Fruit fly (Drosophila melanogaster) whole organism, embryonic: ENCODE results near the gene Or22b.

Source experiments
- Antp ChIP-seq: fragments of 200-800 bp; sonication (Bioruptor generic); optimal IDR thresholded peaks from 3 replicates; lab custom pipeline; 2016; ENCODE audit warnings: missing biosample characterization, missing genetic modification characterization
- Asciz ChIP-seq: fragments of 200-800 bp; sonication (Bioruptor generic); optimal IDR thresholded peaks from 2 replicates; lab custom pipeline; 2017; ENCODE audit warnings: missing biosample characterization, mild to moderate bottlenecking, missing genetic modification characterization, missing genetic modification reagents
- Atf6 ChIP-seq: fragments of 200-800 bp; sonication (Bioruptor generic); IDR thresholded peaks from 2 replicates; pipeline ENCODE4 v1.3.6; 2022; ENCODE audit warnings: missing biosample characterization, missing genetic modification characterization
- CG11085 ChIP-seq: fragments of 200-800 bp; sonication (Bioruptor generic); IDR thresholded peaks from 2 replicates; pipeline ENCODE4 v1.3.6; 2022; ENCODE audit warnings: missing biosample characterization, missing genetic modification characterization
- CG11560 ChIP-seq: fragments of 200-800 bp; sonication (Bioruptor generic); IDR thresholded peaks from 3 replicates; pipeline ENCODE4 v1.3.6; 2022; ENCODE audit warnings: missing biosample characterization, missing genetic modification characterization
- CG12219 ChIP-seq: fragments of 200-800 bp; sonication (Bioruptor generic); optimal IDR thresholded peaks from 3 replicates; lab custom pipeline; 2018; ENCODE audit warnings: missing biosample characterization, mild to moderate bottlenecking, missing genetic modification characterization
- CG12236 ChIP-seq: fragments of 200-800 bp; sonication (Bioruptor generic); optimal IDR thresholded peaks from 2 replicates; lab custom pipeline; 2016; ENCODE audit warnings: missing biosample characterization, missing genetic modification characterization
- CG13775 ChIP-seq: fragments of 200-800 bp; sonication (Bioruptor generic); optimal IDR thresholded peaks from 3 replicates; lab custom pipeline; 2017; ENCODE audit warnings: missing biosample characterization, mild to moderate bottlenecking, missing genetic modification characterization
- CG16779 ChIP-seq: fragments of 200-800 bp; sonication (Bioruptor generic); IDR thresholded peaks from 2 replicates; pipeline ENCODE4 v1.3.6; 2022; ENCODE audit warnings: missing biosample characterization, missing genetic modification characterization
- CG16813 ChIP-seq: fragments of 200-800 bp; sonication (Bioruptor generic); IDR thresholded peaks from 3 replicates; pipeline ENCODE4 v1.3.6; 2022; ENCODE audit warnings: missing biosample characterization, missing genetic modification characterization; ENCODE audit not compliant: partially characterized antibody
- CG17186 ChIP-seq: fragments of 200-800 bp; sonication (Bioruptor generic); optimal IDR thresholded peaks from 3 replicates; lab custom pipeline; 2017; ENCODE audit warnings: missing biosample characterization, missing genetic modification reagents, missing genetic modification characterization
- CG17328 ChIP-seq: fragments of 200-800 bp; sonication (Bioruptor generic); IDR thresholded peaks from 2 replicates; pipeline ENCODE4 v1.3.6; 2022; ENCODE audit warnings: missing biosample characterization, missing genetic modification characterization
- CG17361 ChIP-seq: fragments of 200-800 bp; sonication (Bioruptor generic); IDR thresholded peaks from 3 replicates; pipeline ENCODE4 v1.3.6; 2022; ENCODE audit warnings: missing biosample characterization, missing genetic modification characterization
- CG17612 ChIP-seq: fragments of 200-800 bp; sonication (Bioruptor generic); IDR thresholded peaks from 2 replicates; pipeline ENCODE4 v1.3.6; 2022; ENCODE audit warnings: missing biosample characterization, missing genetic modification characterization
- CG17912 ChIP-seq: fragments of 200-800 bp; sonication (Bioruptor generic); optimal IDR thresholded peaks from 2 replicates; lab custom pipeline; 2018; ENCODE audit warnings: missing biosample characterization, mild to moderate bottlenecking, missing genetic modification characterization
- CG6272 ChIP-seq: fragments of 200-800 bp; sonication (Bioruptor generic); IDR thresholded peaks from 2 replicates; pipeline ENCODE4 v1.3.6; 2022; ENCODE audit warnings: missing biosample characterization, missing genetic modification characterization
- CG6765 ChIP-seq: fragments of 200-800 bp; sonication (Bioruptor generic); optimal IDR thresholded peaks from 3 replicates; lab custom pipeline; 2017; ENCODE audit warnings: missing biosample characterization, mild to moderate bottlenecking, missing genetic modification characterization
- CG8290 ChIP-seq, 3 experiments: fragments of 200-800 bp; sonication (Bioruptor generic); optimal IDR thresholded peaks; 2 replicates each; lab custom pipeline; 2016 to 2019; ENCODE audit warnings: missing biosample characterization in 3 of 3, missing genetic modification characterization in 3 of 3, mild to moderate bottlenecking in 2 of 3, moderate library complexity in 1 of 3
- D19B ChIP-seq: fragments of 200-800 bp; sonication (Bioruptor generic); optimal IDR thresholded peaks from 2 replicates; lab custom pipeline; 2017; ENCODE audit warnings: missing biosample characterization, mild to moderate bottlenecking, missing genetic modification characterization
- Dp ChIP-seq: fragments of 200-800 bp; sonication (Bioruptor generic); optimal IDR thresholded peaks from 2 replicates; lab custom pipeline; 2018; ENCODE audit warnings: missing biosample characterization, mild to moderate bottlenecking, missing genetic modification characterization, moderate library complexity
- Fer1 ChIP-seq: fragments of 200-800 bp; sonication (Bioruptor generic); optimal IDR thresholded peaks from 2 replicates; lab custom pipeline; 2017; ENCODE audit warnings: missing biosample characterization, mild to moderate bottlenecking, missing genetic modification characterization
- Fer2 ChIP-seq: fragments of 200-800 bp; sonication (Bioruptor generic); optimal IDR thresholded peaks from 2 replicates; lab custom pipeline; 2018; ENCODE audit warnings: missing biosample characterization, mild to moderate bottlenecking, missing genetic modification characterization, moderate library complexity
- H15 ChIP-seq: fragments of 200-800 bp; sonication (Bioruptor generic); IDR thresholded peaks from 3 replicates; pipeline ENCODE4 v1.3.6; 2022; ENCODE audit warnings: missing biosample characterization, missing genetic modification characterization
- Jarid2 ChIP-seq: fragments of 200-800 bp; sonication (Bioruptor generic); optimal IDR thresholded peaks from 3 replicates; lab custom pipeline; 2017; ENCODE audit warnings: mild to moderate bottlenecking, missing biosample characterization, missing genetic modification reagents, missing genetic modification characterization
- MTF-1 ChIP-seq: fragments of 200-800 bp; sonication (Bioruptor generic); optimal IDR thresholded peaks from 2 replicates; lab custom pipeline; 2018; ENCODE audit warnings: missing biosample characterization, mild to moderate bottlenecking, missing genetic modification characterization, borderline replicate concordance
- Optix ChIP-seq: fragments of 200-800 bp; sonication (Bioruptor generic); IDR thresholded peaks from 3 replicates; pipeline ENCODE4 v1.3.6; 2022; ENCODE audit warnings: missing biosample characterization, missing genetic modification characterization
- Pdp1 ChIP-seq, 2 experiments: fragments of 200-800 bp; sonication (Bioruptor generic); optimal IDR thresholded peaks; 3 replicates each; lab custom pipeline; 2016; ENCODE audit warnings: missing biosample characterization in 2 of 2, missing genetic modification characterization in 2 of 2, mild to moderate bottlenecking in 1 of 2, moderate library complexity in 1 of 2
- TFAM ChIP-seq: fragments of 200-800 bp; sonication (Bioruptor generic); optimal IDR thresholded peaks from 2 replicates; lab custom pipeline; 2017; ENCODE audit warnings: missing biosample characterization, missing genetic modification characterization, inconsistent platforms
- Vsx1 ChIP-seq: fragments of 200-800 bp; sonication (Bioruptor generic); optimal IDR thresholded peaks from 2 replicates; lab custom pipeline; 2017; ENCODE audit warnings: missing biosample characterization, mild to moderate bottlenecking, missing genetic modification characterization, missing genetic modification reagents
- Xrp1 ChIP-seq: fragments of 200-800 bp; sonication (Bioruptor generic); IDR thresholded peaks from 2 replicates; pipeline ENCODE4 v1.3.6; 2022; ENCODE audit warnings: missing biosample characterization, missing genetic modification characterization
- al ChIP-seq: fragments of 200-800 bp; sonication (Bioruptor generic); IDR thresholded peaks from 2 replicates; pipeline ENCODE4 v1.3.6; 2022; ENCODE audit warnings: missing biosample characterization, missing genetic modification characterization
- aop ChIP-seq: fragments of 200-800 bp; sonication (Bioruptor generic); IDR thresholded peaks from 2 replicates; pipeline ENCODE4 v1.3.6; 2022; ENCODE audit warnings: missing biosample characterization, missing genetic modification characterization
- ap ChIP-seq: fragments of 200-800 bp; sonication (Bioruptor generic); IDR thresholded peaks from 2 replicates; pipeline ENCODE4 v1.3.6; 2022; ENCODE audit warnings: missing biosample characterization, missing genetic modification characterization
- ash1 ChIP-seq: fragments of 200-800 bp; sonication (Bioruptor generic); optimal IDR thresholded peaks from 2 replicates; lab custom pipeline; 2018; ENCODE audit warnings: missing biosample characterization, mild to moderate bottlenecking, missing genetic modification characterization
- cg ChIP-seq: fragments of 200-800 bp; sonication (Bioruptor generic); optimal IDR thresholded peaks from 3 replicates; lab custom pipeline; 2019; ENCODE audit warnings: missing biosample characterization, mild to moderate bottlenecking, missing genetic modification characterization, moderate library complexity
- cwo ChIP-seq: fragments of 200-800 bp; sonication (Bioruptor generic); optimal IDR thresholded peaks from 3 replicates; lab custom pipeline; 2017; ENCODE audit warnings: missing biosample characterization, missing genetic modification characterization, mild to moderate bottlenecking, moderate library complexity, missing genetic modification reagents
- dmrt99B ChIP-seq: fragments of 200-800 bp; sonication (Bioruptor generic); optimal IDR thresholded peaks from 2 replicates; lab custom pipeline; 2018; ENCODE audit warnings: missing biosample characterization, mild to moderate bottlenecking, missing genetic modification characterization, moderate library complexity
- esg ChIP-seq: fragments of 200-800 bp; sonication (Bioruptor generic); conservative IDR thresholded peaks from 2 replicates; pipeline ENCODE4 v1.3.6; 2022; ENCODE audit warnings: missing biosample characterization, missing genetic modification characterization
- eve ChIP-seq, 2 experiments: fragments of >200 bp; optimal IDR thresholded peaks; 2 replicates each; lab custom pipeline; 2017; ENCODE audit warnings: missing biosample characterization in 2 of 2, missing genetic modification characterization in 2 of 2
- exex ChIP-seq: fragments of 200-800 bp; sonication (Bioruptor generic); optimal IDR thresholded peaks from 4 replicates; lab custom pipeline; 2018; ENCODE audit warnings: missing biosample characterization, mild to moderate bottlenecking, missing genetic modification characterization, moderate library complexity
- fd102C ChIP-seq: fragments of 200-800 bp; sonication (Bioruptor generic); optimal IDR thresholded peaks from 2 replicates; lab custom pipeline; 2018; ENCODE audit warnings: missing biosample characterization, mild to moderate bottlenecking, missing genetic modification characterization, moderate library complexity
- gcm ChIP-seq: fragments of 200-800 bp; sonication (Bioruptor generic); optimal IDR thresholded peaks from 2 replicates; lab custom pipeline; 2019; ENCODE audit warnings: missing biosample characterization, mild to moderate bottlenecking, missing genetic modification characterization, moderate library complexity
- gt ChIP-seq: fragments of 200-800 bp; sonication (Bioruptor generic); IDR thresholded peaks from 2 replicates; pipeline ENCODE4 v1.3.6; 2022; ENCODE audit warnings: missing biosample characterization, missing genetic modification characterization
- insv ChIP-seq, 2 experiments: fragments of 200-800 bp; sonication (Bioruptor generic); optimal IDR thresholded peaks; 3 replicates each; lab custom pipeline; 2016 to 2018; ENCODE audit warnings: missing biosample characterization in 2 of 2, missing genetic modification characterization in 2 of 2
- jigr1 ChIP-seq: fragments of 200-800 bp; sonication (Bioruptor generic); IDR thresholded peaks from 3 replicates; pipeline ENCODE4 v1.3.6; 2022; ENCODE audit warnings: missing biosample characterization, missing genetic modification characterization
- klu ChIP-seq: fragments of 200-800 bp; sonication (Bioruptor generic); IDR thresholded peaks from 2 replicates; pipeline ENCODE4 v1.3.6; 2022; ENCODE audit warnings: missing biosample characterization, missing genetic modification characterization
- nerfin-2 ChIP-seq: fragments of 200-800 bp; sonication (Bioruptor generic); IDR thresholded peaks from 2 replicates; pipeline ENCODE4 v1.3.6; 2022; ENCODE audit warnings: missing biosample characterization, missing genetic modification characterization; ENCODE audit not compliant: partially characterized antibody
- org-1 ChIP-seq: fragments of 200-800 bp; sonication (Bioruptor generic); optimal IDR thresholded peaks from 2 replicates; lab custom pipeline; 2017; ENCODE audit warnings: missing biosample characterization, missing genetic modification characterization
- sisA ChIP-seq: fragments of 200-800 bp; sonication (Bioruptor generic); IDR thresholded peaks from 2 replicates; pipeline ENCODE4 v1.3.6; 2022; ENCODE audit warnings: missing biosample characterization, missing genetic modification characterization

Gene Or22b

dm6 chr2L:1485975-1486665 lies 36.4 kb upstream of the Or22b start (continued):
- peak; percentile 6 for TF ChIP-seq Antp (GFP tag; lab: Kevin White, UChicago)
- no peak for TF ChIP-seq CG6765 (GFP tag; lab: Kevin White, UChicago)
- TF ChIP-seq jigr1 = no peak
- no peak for TF ChIP-seq CG16813 (GFP tag; lab: Robert Waterston, UW)
- peak; percentile 14 for TF ChIP-seq Jarid2 (GFP tag; lab: Kevin White, UChicago)
- TF ChIP-seq CG17361 (GFP tag; lab: Robert Waterston, UW) = 0 out of 3 replicates have a peak, but pooled peaks have one; percentile 26
- TF ChIP-seq Fer1 = no peak
- TF ChIP-seq eve (GFP tag; optimal IDR thresholded peaks at IDR 0.05; lab: Kevin White, UChicago) = peak in 1 of 2 experiments; percentile 37
- no peak for TF ChIP-seq ash1 (GFP tag; lab: Kevin White, UChicago)
- TF ChIP-seq CG6272 (GFP tag; lab: Robert Waterston, UW) = no peak
- TF ChIP-seq CG8290 (GFP tag; optimal IDR thresholded peaks at IDR 0.05; lab: Kevin White, UChicago) = no peak
- peak in 1 of 2 experiments; percentile 28 for TF ChIP-seq CG8290 (tag; optimal IDR thresholded peaks at IDR 0.05; lab: Kevin White, UChicago)
- TF ChIP-seq Fer2 (tag; lab: Kevin White, UChicago) = no peak
- no peak for TF ChIP-seq Dp (GFP tag; lab: Kevin White, UChicago)
- no peak for TF ChIP-seq CG17912 (GFP tag; lab: Kevin White, UChicago)
- no peak for TF ChIP-seq klu (GFP tag; lab: Robert Waterston, UW)
- 0 out of 2 replicates have a peak, but pooled peaks have one; percentile 12 for TF ChIP-seq ap (GFP tag; lab: Robert Waterston, UW)
- TF ChIP-seq esg = 0 out of 2 replicates have a peak, but pooled peaks have one; percentile 7
- peak in 1 of 2 experiments; percentile 12 for TF ChIP-seq Pdp1 (GFP tag; optimal IDR thresholded peaks at IDR 0.05; lab: Kevin White, UChicago)
- TF ChIP-seq Vsx1 (GFP tag; lab: Kevin White, UChicago) = no peak
- TF ChIP-seq TFAM (GFP tag; lab: Kevin White, UChicago) = no peak
- no peak for TF ChIP-seq CG12236
- no peak for TF ChIP-seq Atf6 (GFP tag; lab: Robert Waterston, UW)
- TF ChIP-seq CG17612 (GFP tag; lab: Robert Waterston, UW) = no peak
- TF ChIP-seq gcm (GFP tag; lab: Kevin White, UChicago) = no peak
- TF ChIP-seq CG11560 (tag; lab: Robert Waterston, UW) = no peak
- no peak for TF ChIP-seq CG13775 (GFP tag; lab: Kevin White, UChicago)
- TF ChIP-seq CG12219 = no peak
- TF ChIP-seq org-1 = no peak
- no peak for TF ChIP-seq exex (tag; lab: Kevin White, UChicago)
- TF ChIP-seq MTF-1 (GFP tag; lab: Kevin White, UChicago) = no peak
- TF ChIP-seq Optix (GFP tag; lab: Robert Waterston, UW) = 0 out of 3 replicates have a peak, but pooled peaks have one; percentile 24
- no peak for TF ChIP-seq CG16779
- TF ChIP-seq CG11085 (GFP tag; lab: Robert Waterston, UW) = no peak
- no peak; the same call in 1 of the 2 replicates for TF ChIP-seq Xrp1 (GFP tag; lab: Robert Waterston, UW)
- TF ChIP-seq al (GFP tag; lab: Robert Waterston, UW) = no peak
- no peak for TF ChIP-seq Asciz (GFP tag; lab: Kevin White, UChicago)
- no peak for TF ChIP-seq gt (GFP tag; lab: Robert Waterston, UW)
- TF ChIP-seq dmrt99B (tag; lab: Kevin White, UChicago) = peak; percentile 12
- no peak for TF ChIP-seq sisA
- no peak for TF ChIP-seq H15
- no peak for TF ChIP-seq CG17328 (GFP tag; lab: Robert Waterston, UW)
- peak; percentile 5 for TF ChIP-seq CG17186
- TF ChIP-seq cg (GFP tag; lab: Kevin White, UChicago) = no peak
- no peak for TF ChIP-seq fd102C (GFP tag; lab: Kevin White, UChicago)
- TF ChIP-seq cwo (GFP tag; lab: Kevin White, UChicago) = peak; percentile 15
- TF ChIP-seq nerfin-2 (GFP tag; lab: Robert Waterston, UW) = no peak
- no peak for TF ChIP-seq insv (GFP tag; optimal IDR thresholded peaks at IDR 0.05; lab: Kevin White, UChicago)
- TF ChIP-seq D19B (GFP tag; lab: Kevin White, UChicago) = no peak
- TF ChIP-seq aop (GFP tag; lab: Robert Waterston, UW) = no peak
